Worm (Caenorhabditis elegans): ENCODE results near the gene nhr-183.

DNA sequence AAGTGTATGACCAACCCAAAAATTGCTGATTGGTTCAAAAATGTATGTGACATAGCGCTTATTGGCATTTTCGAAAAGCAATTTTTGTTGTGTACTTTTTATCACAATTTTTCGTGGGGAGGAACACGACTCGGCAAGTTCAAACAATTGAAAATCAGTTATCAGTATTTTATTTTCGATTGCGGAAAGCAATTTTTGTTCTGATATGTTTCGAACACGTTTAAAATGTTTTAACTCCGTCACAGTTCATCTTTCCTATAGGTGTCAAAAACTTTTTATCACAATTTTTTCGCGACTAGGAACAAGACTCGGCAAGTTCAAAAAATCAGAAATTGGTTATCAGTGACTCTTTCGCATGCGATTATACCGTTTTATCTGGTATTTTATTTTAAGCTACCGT, 43.8 kb upstream of the nhr-183 start:
- TF ChIP-seq pqm-1 (tag; optimal IDR thresholded peaks at IDR 0.05) (peak; percentile 44), fos-1 (tag; optimal IDR thresholded peaks at IDR 0.05) (no peak), nhr-43 (tag; optimal IDR thresholded peaks at IDR 0.05; ENCODE audit: poor library complexity, severe bottlenecking) (no peak), tbx-2 (tag; optimal IDR thresholded peaks at IDR 0.05) (no peak), zag-1 (tag; optimal IDR thresholded peaks at IDR 0.05) (no peak), ama-1 (optimal IDR thresholded peaks at IDR 0.05) (no peak), nhr-23 (tag; optimal IDR thresholded peaks at IDR 0.05) (no peak), pha-4 (tag; optimal IDR thresholded peaks at IDR 0.05) (no peak), nhr-67 (tag; optimal IDR thresholded peaks at IDR 0.05) (no peak), aly-2 (tag; optimal IDR thresholded peaks at IDR 0.05) (no peak)

Measured in whole organism, L3 larva.